Worm (Caenorhabditis elegans) whole organism, young adult: Measurements from ENCODE around the gene iglr-1.
"Not testable (repeated sequence)": the region's sequence is repeated elsewhere in the genome, so short reads cannot be mapped to it uniquely, and the experiment has no call there.

ENCODE experiments used
- B0019.2 ChIP-seq: fragments of 200-800 bp; sonication (Bioruptor generic); conservative IDR thresholded peaks from 2 replicates; pipeline ENCODE4 v1.3.6; 2022; ENCODE audit warnings: missing genetic modification reagents, missing genetic modification characterization, missing compliant biosample characterization
- B0035.1 ChIP-seq: sonication (generic microtip); optimal IDR thresholded peaks from 2 replicates; lab custom pipeline; 2016; ENCODE audit warnings: missing genetic modification characterization, mild to moderate bottlenecking, missing compliant biosample characterization, missing genotype, missing genetic modification reagents
- C17E4.6 ChIP-seq: fragments of 200-800 bp; sonication (Bioruptor generic); IDR thresholded peaks from 2 replicates; pipeline ENCODE4 v1.3.6; 2022; ENCODE audit warnings: missing genetic modification reagents, missing genetic modification characterization, missing compliant biosample characterization
- F33H1.4 ChIP-seq: fragments of 200-800 bp; sonication (Bioruptor generic); IDR thresholded peaks from 2 replicates; pipeline ENCODE4 v1.3.6; 2022; ENCODE audit warnings: missing genetic modification reagents, missing genetic modification characterization, missing compliant biosample characterization
- F57A8.1 ChIP-seq: fragments of 200-800 bp; sonication (Bioruptor generic); optimal IDR thresholded peaks from 2 replicates; lab custom pipeline; 2018; ENCODE audit warnings: mild to moderate bottlenecking, missing genetic modification characterization, moderate library complexity, missing compliant biosample characterization
- Y53F4B.3 ChIP-seq: fragments of 200-800 bp; sonication (Bioruptor generic); IDR thresholded peaks from 2 replicates; pipeline ENCODE4 v1.3.6; 2022; ENCODE audit warnings: missing genetic modification reagents, missing genetic modification characterization, missing compliant biosample characterization
- aptf-2 ChIP-seq: fragments of 200-800 bp; sonication (Bioruptor generic); conservative IDR thresholded peaks from 2 replicates; pipeline ENCODE4 v1.3.6; 2022; ENCODE audit warnings: missing genetic modification reagents, missing genetic modification characterization, missing compliant biosample characterization
- aptf-3 ChIP-seq: fragments of 200-800 bp; sonication (Bioruptor generic); IDR thresholded peaks from 2 replicates; pipeline ENCODE4 v1.3.6; 2022; ENCODE audit warnings: missing genetic modification characterization, missing compliant biosample characterization
- ceh-40 ChIP-seq: fragments of 200-800 bp; sonication (Bioruptor generic); IDR thresholded peaks from 2 replicates; pipeline ENCODE4 v1.3.6; 2022; ENCODE audit warnings: missing genetic modification characterization, missing compliant biosample characterization
- ceh-58 ChIP-seq: fragments of 200-800 bp; sonication (Bioruptor generic); IDR thresholded peaks from 2 replicates; pipeline ENCODE4 v1.3.6; 2022; ENCODE audit warnings: missing genetic modification characterization, missing compliant biosample characterization
- chd-7 ChIP-seq: sonication (generic microtip); optimal IDR thresholded peaks from 2 replicates; lab custom pipeline; 2016; ENCODE audit warnings: mild to moderate bottlenecking, missing genetic modification characterization, moderate library complexity, missing compliant biosample characterization
- dox-1 ChIP-seq: fragments of 200-800 bp; sonication (Bioruptor generic); IDR thresholded peaks from 2 replicates; pipeline ENCODE4 v1.3.6; 2022; ENCODE audit warnings: missing genetic modification reagents, missing genetic modification characterization, missing compliant biosample characterization
- egl-18 ChIP-seq: fragments of 200-800 bp; sonication (Bioruptor generic); IDR thresholded peaks from 2 replicates; pipeline ENCODE4 v1.3.6; 2022; ENCODE audit warnings: missing genetic modification reagents, missing genetic modification characterization, missing compliant biosample characterization
- egrh-3 ChIP-seq: fragments of 200-800 bp; sonication (Bioruptor generic); IDR thresholded peaks from 2 replicates; pipeline ENCODE4 v1.3.6; 2022; ENCODE audit warnings: missing genetic modification reagents, missing genetic modification characterization, missing compliant biosample characterization
- ets-4 ChIP-seq: fragments of 200-800 bp; sonication (Bioruptor generic); optimal IDR thresholded peaks from 2 replicates; lab custom pipeline; 2018; ENCODE audit warnings: mild to moderate bottlenecking, missing genetic modification characterization, missing compliant biosample characterization
- hlh-26 ChIP-seq: fragments of 200-800 bp; sonication (Bioruptor generic); conservative IDR thresholded peaks from 2 replicates; pipeline ENCODE4 v1.3.6; 2022; ENCODE audit warnings: missing genetic modification reagents, missing genetic modification characterization, missing compliant biosample characterization
- hrde-1 ChIP-seq: sonication (generic microtip); optimal IDR thresholded peaks from 2 replicates; lab custom pipeline; 2016; ENCODE audit warnings: missing genetic modification characterization, mild to moderate bottlenecking, missing compliant biosample characterization, moderate library complexity, missing genotype, missing genetic modification reagents, borderline replicate concordance
- let-526 ChIP-seq: fragments of 200-800 bp; sonication (Bioruptor generic); IDR thresholded peaks from 2 replicates; pipeline ENCODE4 v1.3.6; 2022; ENCODE audit warnings: missing genetic modification reagents, missing genetic modification characterization, missing compliant biosample characterization
- lin-26 ChIP-seq: fragments of 200-800 bp; sonication (Bioruptor generic); IDR thresholded peaks from 2 replicates; pipeline ENCODE4 v1.3.6; 2022; ENCODE audit warnings: missing genetic modification reagents, missing genetic modification characterization, missing compliant biosample characterization
- lir-1 ChIP-seq: fragments of 200-800 bp; sonication (Bioruptor generic); conservative IDR thresholded peaks from 2 replicates; pipeline ENCODE4 v1.3.6; 2022; ENCODE audit warnings: missing genetic modification reagents, missing genetic modification characterization, missing compliant biosample characterization
- madf-3 ChIP-seq: fragments of 200-800 bp; sonication (Bioruptor generic); IDR thresholded peaks from 2 replicates; pipeline ENCODE4 v1.3.6; 2022; ENCODE audit warnings: missing genetic modification reagents, missing genetic modification characterization, missing compliant biosample characterization
- madf-6 ChIP-seq: fragments of 200-800 bp; sonication (Bioruptor generic); IDR thresholded peaks from 2 replicates; pipeline ENCODE4 v1.3.6; 2022; ENCODE audit warnings: missing genetic modification reagents, missing genetic modification characterization, missing compliant biosample characterization
- mcd-1 ChIP-seq: fragments of 200-800 bp; sonication (Bioruptor generic); IDR thresholded peaks from 2 replicates; pipeline ENCODE4 v1.3.6; 2022; ENCODE audit warnings: missing genetic modification reagents, missing genetic modification characterization, missing compliant biosample characterization
- mel-28 ChIP-seq: sonication (generic microtip); optimal IDR thresholded peaks from 2 replicates; lab custom pipeline; 2016; ENCODE audit warnings: borderline replicate concordance, mild to moderate bottlenecking, missing genetic modification characterization, missing compliant biosample characterization
- mes-4 ChIP-seq: sonication (generic microtip); optimal IDR thresholded peaks from 2 replicates; lab custom pipeline; 2016; ENCODE audit warnings: missing genotype, missing genetic modification characterization, missing compliant biosample characterization
- snpc-1.3 ChIP-seq: sonication (generic microtip); optimal IDR thresholded peaks from 2 replicates; lab custom pipeline; 2017; ENCODE audit warnings: missing genetic modification characterization, mild to moderate bottlenecking, missing compliant biosample characterization, antibody characterized with exemption, moderate library complexity, missing genotype, missing genetic modification reagents; ENCODE audit not compliant: insufficient read depth
- sptf-2 ChIP-seq: fragments of 200-800 bp; sonication (Bioruptor generic); optimal IDR thresholded peaks from 2 replicates; lab custom pipeline; 2018; ENCODE audit warnings: mild to moderate bottlenecking, missing genetic modification characterization, missing compliant biosample characterization
- tlf-1 ChIP-seq: fragments of 200-800 bp; sonication (Bioruptor generic); optimal IDR thresholded peaks from 2 replicates; lab custom pipeline; 2018; ENCODE audit warnings: mild to moderate bottlenecking, missing genetic modification characterization, missing compliant biosample characterization
- zfh-2 ChIP-seq: fragments of 200-800 bp; sonication (Bioruptor generic); conservative IDR thresholded peaks from 2 replicates; pipeline ENCODE4 v1.3.6; 2022; ENCODE audit warnings: missing genetic modification reagents, missing genetic modification characterization, missing compliant biosample characterization
- ztf-18 ChIP-seq: sonication (generic microtip); optimal IDR thresholded peaks from 2 replicates; lab custom pipeline; 2016; ENCODE audit warnings: missing genotype, mild to moderate bottlenecking, missing genetic modification characterization, missing compliant biosample characterization
- ztf-26 ChIP-seq: sonication (generic microtip); optimal IDR thresholded peaks from 2 replicates; lab custom pipeline; 2017; ENCODE audit warnings: missing genetic modification characterization, missing compliant biosample characterization
- ztf-3 ChIP-seq: fragments of 200-800 bp; sonication (Bioruptor generic); optimal IDR thresholded peaks from 2 replicates; lab custom pipeline; 2018; ENCODE audit warnings: mild to moderate bottlenecking, missing genetic modification characterization, missing compliant biosample characterization

iglr-1 gene

DNA sequence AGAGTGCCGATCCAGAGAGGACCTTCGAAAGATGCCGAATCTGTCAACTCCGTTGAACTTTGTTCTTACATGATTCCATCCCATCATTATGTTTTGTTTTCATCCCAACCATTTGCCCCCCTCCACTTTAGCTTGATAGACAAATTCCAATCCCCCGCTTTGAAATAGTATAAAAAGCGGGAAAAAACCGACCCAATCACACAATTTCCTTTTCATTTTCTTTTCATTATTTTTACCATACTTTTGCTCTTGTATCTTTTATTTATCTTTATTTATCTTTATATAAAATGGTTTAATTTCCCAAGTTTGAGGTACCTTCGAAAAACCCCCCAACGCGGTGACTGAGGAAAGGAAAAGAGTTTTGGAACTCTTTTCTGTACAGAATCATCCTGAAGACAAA is 24.7 kb downstream of the iglr-1 start, which contains the start of gene F20D1.22:
TSS of gene F20D1.22 (plus strand) at position 301 of the 400 bp plus-strand sequence.
- TF ChIP-seq zfh-2 (GFP tag; lab: Robert Waterston, UW); hrde-1 (tag; lab: Kevin White, UChicago); B0019.2: not testable (repeated sequence)

DNA sequence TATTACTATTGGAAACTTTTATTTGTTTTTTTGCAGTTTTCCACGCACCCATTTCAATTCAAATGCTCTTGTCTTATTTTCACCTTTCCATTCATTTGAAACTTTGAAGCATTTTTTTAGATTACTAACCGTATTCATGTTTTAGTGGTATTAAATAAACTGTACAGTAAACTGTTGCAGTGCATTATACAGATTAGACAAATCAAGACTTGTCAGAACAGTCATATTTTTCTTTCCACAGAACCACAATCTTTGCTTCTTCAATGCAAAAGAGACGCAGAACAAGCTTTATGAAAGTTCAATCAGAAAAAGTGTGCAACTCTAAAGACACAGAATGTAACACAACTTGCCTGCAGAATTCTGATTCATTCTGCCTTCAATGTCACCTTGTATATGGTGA is 25.4 kb downstream of the iglr-1 start, which contains the start of gene F45B8.5:
TSS of gene F45B8.5 (plus strand) at position 301 of the 400 bp plus-strand sequence.
- TF ChIP-seq F57A8.1 (GFP tag; lab: Kevin White, UChicago) (no peak), hlh-26 (GFP tag; lab: Robert Waterston, UW) (no peak), ztf-26 (no peak), sptf-2 (GFP tag; lab: Kevin White, UChicago) (no peak), B0019.2 (no peak), ets-4 (GFP tag; lab: Kevin White, UChicago) (no peak), ceh-40 (GFP tag; lab: Robert Waterston, UW) (no peak)

DNA sequence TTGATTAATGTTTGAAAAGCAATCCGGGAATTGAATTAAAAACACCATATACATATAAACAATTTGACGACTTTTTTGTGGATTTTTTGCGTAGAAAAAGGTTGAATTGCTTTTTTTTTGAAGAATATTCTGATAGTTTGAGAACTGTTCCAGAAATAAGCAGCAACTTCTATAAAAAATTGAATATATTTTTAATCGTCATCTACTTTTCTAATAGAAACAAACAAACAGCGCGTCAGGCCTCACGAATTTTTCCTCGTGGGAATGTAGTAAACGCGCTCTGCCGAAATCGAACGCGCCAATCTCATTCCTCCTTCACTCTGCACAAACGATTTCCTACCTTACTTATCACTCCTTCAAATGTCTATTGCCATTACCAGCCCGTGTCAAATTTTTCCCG is 26.9 kb downstream of the iglr-1 start, which contains the start of gene rgs-11:
TSS of gene rgs-11 (plus strand) at position 301 of the 400 bp plus-strand sequence.
- TF ChIP-seq chd-7 (tag; lab: Kevin White, UChicago) (no peak), aptf-2 (peak; percentile 66; the same call in 1 of the 2 replicates), ceh-58 (no peak), mes-4 (tag; lab: Kevin White, UChicago) (no peak), ztf-3 (GFP tag; lab: Kevin White, UChicago) (no peak)

ce11 chrX:14962456-14962855 is 28.7 kb downstream of the iglr-1 start, which contains the start of gene rgs-10:
Gene rgs-10 (plus strand): TSS chrX:14962756.
- no peak for TF ChIP-seq aptf-3 (GFP tag; lab: Robert Waterston, UW)
- peak; percentile 77; the same call in 1 of the 2 replicates for TF ChIP-seq aptf-2

ce11 chrX:14961471-14961870 is 29.7 kb downstream of the iglr-1 start, which contains the start of gene idpp-3:
Gene idpp-3 (minus strand): TSS chrX:14961571.
- TF ChIP-seq B0019.2 (no peak), F33H1.4 (GFP tag; lab: Robert Waterston, UW) (no peak), madf-6 (GFP tag; lab: Robert Waterston, UW) (no peak), tlf-1 (GFP tag; lab: Kevin White, UChicago) (no peak), C17E4.6 (no peak), hlh-26 (GFP tag; lab: Robert Waterston, UW) (no peak), madf-3 (no peak), Y53F4B.3 (no peak), dox-1 (GFP tag; lab: Robert Waterston, UW) (no peak), ztf-18 (tag; lab: Kevin White, UChicago) (no peak), B0035.1 (no peak), ztf-3 (GFP tag; lab: Kevin White, UChicago) (no peak), mel-28 (no peak), let-526 (GFP tag; lab: Robert Waterston, UW) (no peak), egl-18 (GFP tag; lab: Robert Waterston, UW) (no peak), mes-4 (tag; lab: Kevin White, UChicago) (no peak), lin-26 (GFP tag; lab: Robert Waterston, UW) (no peak)

- TF ChIP-seq snpc-1.3 (tag; lab: Kevin White, UChicago) (no peak), mcd-1 (GFP tag; lab: Robert Waterston, UW) (0 out of 2 replicates have a peak, but pooled peaks have one; percentile 12), egrh-3 (peak; percentile 76), zfh-2 (GFP tag; lab: Robert Waterston, UW) (peak; percentile 90), lir-1 (GFP tag; lab: Robert Waterston, UW) (no peak)
Measured at ce11 chrX:14960841-14961240, 30.3 kb downstream of the iglr-1 start.
